Fruit fly (Drosophila melanogaster): ENCODE data around the gene obst-G.

The obst-G gene

dm6 chr3L:11957669-11958333 lies 4.7 kb upstream of the obst-G start, which contains the start of the genes CG11570 and CG43294:
CG11570 (minus strand) TSS chr3L:11957769.
CG43294 (plus strand) TSS chr3L:11958283.
- no peak for TF ChIP-seq ttk (optimal IDR thresholded peaks at IDR 0.05)
- no peak for TF ChIP-seq psq (optimal IDR thresholded peaks at IDR 0.05)
- no peak for TF ChIP-seq Sin3A (optimal IDR thresholded peaks at IDR 0.05)
- TF ChIP-seq h (optimal IDR thresholded peaks at IDR 0.05): no peak
- no peak for TF ChIP-seq Myc (optimal IDR thresholded peaks at IDR 0.05)
- TF ChIP-seq insv (optimal IDR thresholded peaks at IDR 0.05): no peak

DNA sequence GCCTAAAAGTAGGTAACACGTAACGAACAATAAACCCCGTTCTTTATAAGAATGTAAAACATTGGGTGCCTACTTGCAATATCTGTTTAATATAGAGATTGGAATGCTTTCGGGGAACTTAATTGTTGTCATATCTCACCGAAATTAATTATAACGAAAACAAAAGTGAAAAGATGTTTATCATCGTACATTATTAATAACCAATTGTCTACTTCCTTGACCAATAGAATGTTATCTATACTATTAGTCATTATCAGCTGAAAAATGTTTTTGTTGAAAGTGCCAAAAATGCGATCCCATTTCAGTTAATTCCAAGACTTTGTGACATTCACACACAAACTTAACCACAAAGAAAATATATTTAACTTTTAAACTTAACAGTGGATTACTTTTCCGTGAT lies 666 bp upstream of the obst-G start, which contains the start of gene CG7248:
Gene CG7248, plus strand, starts transcription at position 301 of the 400 bp plus-strand sequence.
- TF ChIP-seq Sin3A (optimal IDR thresholded peaks at IDR 0.05): no peak
- no peak for TF ChIP-seq psq (optimal IDR thresholded peaks at IDR 0.05)
- TF ChIP-seq Myc (optimal IDR thresholded peaks at IDR 0.05): no peak
- no peak for TF ChIP-seq insv (optimal IDR thresholded peaks at IDR 0.05)
- TF ChIP-seq ttk (optimal IDR thresholded peaks at IDR 0.05): no peak
- no peak for TF ChIP-seq h (optimal IDR thresholded peaks at IDR 0.05)

DNA sequence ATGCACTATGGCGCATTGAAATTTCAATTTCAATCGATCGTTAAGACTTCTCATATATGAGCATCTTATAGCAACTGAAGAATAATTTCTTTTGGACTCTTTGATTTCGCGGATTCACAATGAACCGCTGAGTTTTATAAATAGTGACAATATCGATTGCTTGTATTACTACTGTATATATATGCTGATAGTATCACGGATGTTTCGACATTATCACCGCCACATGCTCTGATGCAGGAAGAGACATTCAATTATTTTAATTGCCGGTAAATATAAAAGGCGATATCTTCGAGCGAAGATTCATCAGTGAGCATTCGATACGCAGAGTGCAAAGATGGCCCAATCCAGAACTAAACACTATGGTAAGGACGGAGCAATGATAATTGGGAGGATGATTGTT lies 3.6 kb downstream of the obst-G start, which contains the start of gene CG17826:
Gene CG17826, plus strand, starts transcription at position 301 of the 400 bp plus-strand sequence.
- no peak for TF ChIP-seq psq (optimal IDR thresholded peaks at IDR 0.05)
- TF ChIP-seq Sin3A (optimal IDR thresholded peaks at IDR 0.05): no peak
- TF ChIP-seq Myc (optimal IDR thresholded peaks at IDR 0.05): no peak
- no peak for TF ChIP-seq h (optimal IDR thresholded peaks at IDR 0.05)
- no peak for TF ChIP-seq insv (optimal IDR thresholded peaks at IDR 0.05)
- no peak for TF ChIP-seq ttk (optimal IDR thresholded peaks at IDR 0.05)

- TF ChIP-seq ttk (optimal IDR thresholded peaks at IDR 0.05) (no peak), insv (optimal IDR thresholded peaks at IDR 0.05) (no peak), psq (optimal IDR thresholded peaks at IDR 0.05) (no peak), Myc (optimal IDR thresholded peaks at IDR 0.05) (no peak), h (optimal IDR thresholded peaks at IDR 0.05) (no peak), Sin3A (optimal IDR thresholded peaks at IDR 0.05) (no peak)
These were observed 5.8 kb downstream of the obst-G start, which contains the start of gene CG7252 for dm6 chr3L:11947357-11947756. CG7252 (plus strand) TSS chr3L:11947675.

DNA sequence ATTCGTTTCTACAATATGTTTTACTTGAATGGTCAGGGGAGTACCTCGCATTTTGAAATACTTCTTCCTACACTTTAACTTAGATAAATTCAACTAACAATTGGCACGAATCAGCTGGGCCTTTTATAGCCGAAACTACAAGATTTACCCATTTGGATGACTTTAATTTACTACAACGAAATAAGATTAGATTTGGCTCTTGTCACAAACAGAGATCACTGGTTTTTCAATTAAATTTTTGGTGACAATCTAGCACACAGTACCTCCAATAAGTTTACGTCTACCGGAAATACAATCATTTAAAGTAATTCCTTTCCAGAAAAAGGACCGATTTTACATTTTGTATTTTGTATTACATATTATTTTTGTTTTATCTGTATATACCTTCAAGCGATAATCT lies 8.4 kb downstream of the obst-G start, which contains the start of gene CG5883:
Gene CG5883, minus strand, starts transcription at position 101 of the 400 bp plus-strand sequence.
- TF ChIP-seq insv (optimal IDR thresholded peaks at IDR 0.05) (no peak), ttk (optimal IDR thresholded peaks at IDR 0.05) (no peak), Myc (optimal IDR thresholded peaks at IDR 0.05) (no peak), h (optimal IDR thresholded peaks at IDR 0.05) (no peak), Sin3A (optimal IDR thresholded peaks at IDR 0.05) (no peak), psq (optimal IDR thresholded peaks at IDR 0.05) (no peak)

DNA sequence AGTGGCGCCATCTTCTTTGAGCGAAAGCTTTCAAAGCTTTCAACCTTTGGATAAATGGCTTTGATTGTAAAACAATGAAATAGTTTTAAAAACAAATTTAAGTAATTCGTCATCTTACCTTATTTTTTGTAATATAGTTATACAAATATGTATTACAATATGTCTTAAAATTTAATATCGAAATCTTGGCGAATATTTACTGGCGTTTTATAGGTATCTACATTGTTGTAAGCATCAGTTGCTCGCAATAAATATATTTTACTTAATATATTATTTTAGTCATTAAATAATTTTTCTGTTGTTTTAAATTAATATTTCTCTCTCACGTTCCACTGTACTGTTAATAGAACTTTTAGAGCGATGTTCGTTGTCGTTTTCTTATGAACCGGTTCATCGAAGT lies 11.5 kb downstream of the obst-G start, which contains the start of gene Rpt4R:
Gene Rpt4R, plus strand, starts transcription at position 301 of the 400 bp plus-strand sequence.
- no peak for TF ChIP-seq insv (optimal IDR thresholded peaks at IDR 0.05)
- no peak for TF ChIP-seq Sin3A (optimal IDR thresholded peaks at IDR 0.05)
- no peak for TF ChIP-seq Myc (optimal IDR thresholded peaks at IDR 0.05)
- TF ChIP-seq ttk (optimal IDR thresholded peaks at IDR 0.05): no peak
- TF ChIP-seq psq (optimal IDR thresholded peaks at IDR 0.05): no peak
- no peak for TF ChIP-seq h (optimal IDR thresholded peaks at IDR 0.05)

DNA sequence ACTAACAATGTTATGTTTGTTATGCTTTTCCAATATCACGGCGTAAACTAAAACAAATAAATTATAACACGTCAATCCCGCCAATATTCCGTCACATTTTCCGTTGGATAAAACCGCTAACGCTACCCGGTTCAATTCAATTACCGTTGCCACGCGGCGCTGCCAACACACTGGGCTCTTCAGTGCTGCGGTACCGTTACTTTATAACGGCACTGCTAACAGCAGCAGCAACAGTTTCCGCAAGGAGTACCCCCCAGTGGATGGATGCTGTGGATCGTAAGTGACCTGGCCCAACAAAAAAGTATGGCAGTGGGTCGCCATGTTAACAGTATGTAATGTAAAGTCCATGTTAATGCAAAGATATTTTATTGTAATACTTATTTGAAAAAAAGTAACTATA lies 14.4 kb downstream of the obst-G start, which contains the start of gene CG44837:
Gene CG44837, minus strand, starts transcription at position 157 of the 400 bp plus-strand sequence.
- TF ChIP-seq Myc (optimal IDR thresholded peaks at IDR 0.05): no peak
- TF ChIP-seq insv (optimal IDR thresholded peaks at IDR 0.05): no peak
- no peak for TF ChIP-seq ttk (optimal IDR thresholded peaks at IDR 0.05)
- TF ChIP-seq psq (optimal IDR thresholded peaks at IDR 0.05): no peak
- TF ChIP-seq h (optimal IDR thresholded peaks at IDR 0.05): no peak
- TF ChIP-seq Sin3A (optimal IDR thresholded peaks at IDR 0.05): no peak

DNA sequence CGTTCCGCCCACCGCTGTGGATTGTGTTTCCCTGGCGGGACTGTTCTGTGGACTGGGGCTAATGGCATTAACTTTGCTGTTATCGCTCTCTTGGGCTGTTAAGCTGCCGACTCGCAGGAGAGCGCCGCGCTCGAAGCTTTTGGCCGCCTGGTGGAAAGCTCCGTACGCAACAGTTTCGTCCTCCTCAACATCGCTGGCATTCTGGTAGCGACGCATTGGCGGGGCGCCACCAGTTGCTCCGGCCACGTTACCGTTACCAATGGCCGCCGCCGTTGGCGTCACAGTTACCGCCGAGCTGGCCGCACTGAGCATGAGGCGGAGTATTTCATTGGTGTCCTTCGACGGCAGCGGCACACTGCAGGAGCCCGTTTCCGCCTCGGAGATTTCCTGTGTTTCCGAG lies 15.8 kb downstream of the obst-G start:
- no peak for TF ChIP-seq insv (optimal IDR thresholded peaks at IDR 0.05)
- no peak for TF ChIP-seq ttk (optimal IDR thresholded peaks at IDR 0.05)
- no peak for TF ChIP-seq psq (optimal IDR thresholded peaks at IDR 0.05)
- TF ChIP-seq h (optimal IDR thresholded peaks at IDR 0.05): no peak
- no peak for TF ChIP-seq Sin3A (optimal IDR thresholded peaks at IDR 0.05)
- no peak for TF ChIP-seq Myc (optimal IDR thresholded peaks at IDR 0.05)

DNA sequence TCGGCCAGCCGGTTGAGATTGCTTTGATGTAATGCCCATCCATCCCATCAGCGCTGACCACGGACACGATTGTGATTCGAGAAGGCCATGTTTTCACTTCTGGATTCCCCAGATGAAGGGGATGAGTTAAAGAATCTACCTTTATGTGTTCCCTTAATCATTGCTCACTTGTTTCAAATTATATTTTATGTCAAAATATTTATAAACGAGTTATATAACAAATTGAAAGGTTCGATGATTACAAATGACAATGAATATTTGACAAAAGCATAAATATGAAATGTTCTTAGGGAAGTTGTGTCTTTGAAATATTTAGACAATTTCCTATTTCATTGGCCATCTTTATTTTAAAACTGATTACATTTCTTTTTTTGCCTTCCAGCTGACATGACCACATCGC lies 21.5 kb downstream of the obst-G start:
- TF ChIP-seq Sin3A (optimal IDR thresholded peaks at IDR 0.05): no peak
- TF ChIP-seq psq (optimal IDR thresholded peaks at IDR 0.05): no peak
- no peak for TF ChIP-seq ttk (optimal IDR thresholded peaks at IDR 0.05)
- TF ChIP-seq h (optimal IDR thresholded peaks at IDR 0.05): no peak
- no peak for TF ChIP-seq Myc (optimal IDR thresholded peaks at IDR 0.05)
- TF ChIP-seq insv (optimal IDR thresholded peaks at IDR 0.05): no peak

- TF ChIP-seq Sin3A (optimal IDR thresholded peaks at IDR 0.05): no peak
- no peak for TF ChIP-seq psq (optimal IDR thresholded peaks at IDR 0.05)
- no peak for TF ChIP-seq insv (optimal IDR thresholded peaks at IDR 0.05)
- TF ChIP-seq Myc (optimal IDR thresholded peaks at IDR 0.05): no peak
- TF ChIP-seq h (optimal IDR thresholded peaks at IDR 0.05): no peak
- no peak for TF ChIP-seq ttk (optimal IDR thresholded peaks at IDR 0.05)
These were observed 25.8 kb downstream of the obst-G start, which contains the start of gene byn for dm6 chr3L:11927287-11927743. byn (plus strand) TSS chr3L:11927693.

DNA sequence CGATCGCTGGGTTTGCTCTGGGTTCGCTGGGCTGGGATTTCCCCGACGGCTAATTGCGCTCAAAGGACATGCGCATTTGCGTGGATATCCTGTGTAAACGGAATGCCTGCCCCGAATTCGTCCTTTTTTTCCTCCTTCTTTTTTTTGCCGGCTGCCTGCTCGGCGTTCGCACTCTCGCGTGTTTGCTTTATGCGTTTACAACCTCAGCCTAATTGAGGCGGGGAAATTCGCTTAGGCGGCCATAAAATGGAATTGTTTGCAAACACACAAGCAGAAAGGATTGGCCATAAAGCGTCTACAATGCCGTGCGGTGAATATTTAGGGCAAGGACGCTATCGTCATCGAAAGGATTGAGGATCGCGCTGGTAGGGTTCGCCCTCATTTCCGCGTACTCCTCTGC lies 27.7 kb downstream of the obst-G start:
- no peak for TF ChIP-seq insv (optimal IDR thresholded peaks at IDR 0.05)
- TF ChIP-seq psq (optimal IDR thresholded peaks at IDR 0.05): no peak
- no peak for TF ChIP-seq ttk (optimal IDR thresholded peaks at IDR 0.05)
- no peak for TF ChIP-seq h (optimal IDR thresholded peaks at IDR 0.05)
- TF ChIP-seq Sin3A (optimal IDR thresholded peaks at IDR 0.05): no peak
- TF ChIP-seq Myc (optimal IDR thresholded peaks at IDR 0.05): no peak

dm6 chr3L:11924657-11925056 lies 28.5 kb downstream of the obst-G start, which contains the start of gene SdhAL:
SdhAL (minus strand) TSS chr3L:11924757.
- TF ChIP-seq Sin3A (optimal IDR thresholded peaks at IDR 0.05) (no peak), psq (optimal IDR thresholded peaks at IDR 0.05) (no peak), h (optimal IDR thresholded peaks at IDR 0.05) (no peak), Myc (optimal IDR thresholded peaks at IDR 0.05) (no peak), insv (optimal IDR thresholded peaks at IDR 0.05) (no peak), ttk (optimal IDR thresholded peaks at IDR 0.05) (no peak)
